Fruit fly (Drosophila melanogaster) whole organism, embryonic: ENCODE data around the gene Ldh.

Experiments
- Ada2b ChIP-seq: fragments of 200-800 bp; sonication (Bioruptor generic); IDR thresholded peaks from 2 replicates; pipeline ENCODE4 v1.3.6; 2022; ENCODE audit warnings: missing biosample characterization, missing genetic modification characterization
- Atf6 ChIP-seq: fragments of 200-800 bp; sonication (Bioruptor generic); IDR thresholded peaks from 2 replicates; pipeline ENCODE4 v1.3.6; 2022; ENCODE audit warnings: missing biosample characterization, missing genetic modification characterization
- B-H2 ChIP-seq: fragments of 200-800 bp; sonication (Bioruptor generic); optimal IDR thresholded peaks from 2 replicates; lab custom pipeline; 2018; ENCODE audit warnings: missing biosample characterization, mild to moderate bottlenecking, missing genetic modification characterization
- BtbVII ChIP-seq: fragments of 200-800 bp; sonication (Bioruptor generic); optimal IDR thresholded peaks from 3 replicates; lab custom pipeline; 2017; ENCODE audit warnings: missing biosample characterization, mild to moderate bottlenecking, missing genetic modification characterization
- CG12236 ChIP-seq: fragments of 200-800 bp; sonication (Bioruptor generic); optimal IDR thresholded peaks from 2 replicates; lab custom pipeline; 2016; ENCODE audit warnings: missing biosample characterization, missing genetic modification characterization
- CG13775 ChIP-seq: fragments of 200-800 bp; sonication (Bioruptor generic); optimal IDR thresholded peaks from 3 replicates; lab custom pipeline; 2017; ENCODE audit warnings: missing biosample characterization, mild to moderate bottlenecking, missing genetic modification characterization
- CG15514 ChIP-seq: fragments of 200-800 bp; sonication (Bioruptor generic); optimal IDR thresholded peaks from 3 replicates; lab custom pipeline; 2017; ENCODE audit warnings: missing biosample characterization, missing genetic modification characterization, mild to moderate bottlenecking, moderate library complexity, missing genetic modification reagents
- CG15601 ChIP-seq: fragments of 200-800 bp; sonication (Bioruptor generic); optimal IDR thresholded peaks from 3 replicates; lab custom pipeline; 2019; ENCODE audit warnings: missing biosample characterization, mild to moderate bottlenecking, missing genetic modification characterization, moderate library complexity
- CG18476 ChIP-seq: fragments of 200-800 bp; sonication (Bioruptor generic); optimal IDR thresholded peaks from 2 replicates; lab custom pipeline; 2016; ENCODE audit warnings: missing biosample characterization, mild to moderate bottlenecking, missing genetic modification characterization
- CG4404 ChIP-seq: fragments of 200-800 bp; sonication (Bioruptor generic); IDR thresholded peaks from 2 replicates; pipeline ENCODE4 v1.3.6; 2022; ENCODE audit warnings: missing biosample characterization, missing genetic modification characterization
- CG5953 ChIP-seq: fragments of 200-800 bp; sonication (Bioruptor generic); IDR thresholded peaks from 2 replicates; pipeline ENCODE4 v1.3.6; 2022; ENCODE audit warnings: missing biosample characterization, missing genetic modification characterization
- CG6765 ChIP-seq: fragments of 200-800 bp; sonication (Bioruptor generic); optimal IDR thresholded peaks from 3 replicates; lab custom pipeline; 2017; ENCODE audit warnings: missing biosample characterization, mild to moderate bottlenecking, missing genetic modification characterization
- CG7271 ChIP-seq: fragments of 200-800 bp; sonication (Bioruptor generic); optimal IDR thresholded peaks from 2 replicates; lab custom pipeline; 2018; ENCODE audit warnings: missing biosample characterization, mild to moderate bottlenecking, missing genetic modification characterization, moderate library complexity
- CG7357 ChIP-seq: fragments of 200-800 bp; sonication (Bioruptor generic); IDR thresholded peaks from 3 replicates; pipeline ENCODE4 v1.3.6; 2022; ENCODE audit warnings: missing biosample characterization, missing genetic modification characterization
- CG8089 ChIP-seq: fragments of 200-800 bp; sonication (Bioruptor generic); optimal IDR thresholded peaks from 3 replicates; lab custom pipeline; 2016; ENCODE audit warnings: missing biosample characterization, missing genetic modification characterization
- CG8388 ChIP-seq: fragments of 200-800 bp; sonication (Bioruptor generic); optimal IDR thresholded peaks from 2 replicates; lab custom pipeline; 2019; ENCODE audit warnings: missing biosample characterization, mild to moderate bottlenecking, missing genetic modification characterization, moderate library complexity
- Dll ChIP-seq: fragments of 200-800 bp; sonication (Bioruptor generic); IDR thresholded peaks from 4 replicates; pipeline ENCODE4 v1.3.6; 2022; ENCODE audit warnings: missing biosample characterization, missing genetic modification characterization; ENCODE audit not compliant: partially characterized antibody
- Dp ChIP-seq: fragments of 200-800 bp; sonication (Bioruptor generic); optimal IDR thresholded peaks from 2 replicates; lab custom pipeline; 2018; ENCODE audit warnings: missing biosample characterization, mild to moderate bottlenecking, missing genetic modification characterization, moderate library complexity
- Fer1 ChIP-seq: fragments of 200-800 bp; sonication (Bioruptor generic); optimal IDR thresholded peaks from 2 replicates; lab custom pipeline; 2017; ENCODE audit warnings: missing biosample characterization, mild to moderate bottlenecking, missing genetic modification characterization
- HHEX ChIP-seq: fragments of 200-800 bp; sonication (Bioruptor generic); optimal IDR thresholded peaks from 3 replicates; lab custom pipeline; 2017; ENCODE audit warnings: missing biosample characterization, mild to moderate bottlenecking, missing genetic modification characterization, missing genetic modification reagents
- HmgZ ChIP-seq: fragments of 200-800 bp; sonication (Bioruptor generic); optimal IDR thresholded peaks from 2 replicates; lab custom pipeline; 2018; ENCODE audit warnings: missing biosample characterization, mild to moderate bottlenecking, missing genetic modification characterization
- Hr3 ChIP-seq: fragments of 200-800 bp; sonication (Bioruptor generic); optimal IDR thresholded peaks from 3 replicates; lab custom pipeline; 2016; ENCODE audit warnings: missing biosample characterization, missing genetic modification characterization
- NfI ChIP-seq: fragments of 200-800 bp; sonication (Bioruptor generic); optimal IDR thresholded peaks from 3 replicates; lab custom pipeline; 2018; ENCODE audit warnings: missing biosample characterization, mild to moderate bottlenecking, missing genetic modification characterization, moderate library complexity
- Oli ChIP-seq: fragments of 200-800 bp; sonication (Bioruptor generic); optimal IDR thresholded peaks from 2 replicates; lab custom pipeline; 2018; ENCODE audit warnings: missing biosample characterization, mild to moderate bottlenecking, missing genetic modification characterization, moderate library complexity
- Pdp1 ChIP-seq, 2 experiments: fragments of 200-800 bp; sonication (Bioruptor generic); optimal IDR thresholded peaks; 3 replicates each; lab custom pipeline; 2016; ENCODE audit warnings: missing biosample characterization in 2 of 2, missing genetic modification characterization in 2 of 2, mild to moderate bottlenecking in 1 of 2, moderate library complexity in 1 of 2
- Rx ChIP-seq: fragments of 200-800 bp; sonication (Bioruptor generic); IDR thresholded peaks from 2 replicates; pipeline ENCODE4 v1.3.6; 2022; ENCODE audit warnings: missing biosample characterization, missing genetic modification characterization
- Six4 ChIP-seq: fragments of 200-800 bp; sonication (Bioruptor generic); optimal IDR thresholded peaks from 2 replicates; lab custom pipeline; 2016; ENCODE audit warnings: missing biosample characterization, missing genetic modification characterization
- Ssrp ChIP-seq: fragments of 200-800 bp; sonication (Bioruptor generic); optimal IDR thresholded peaks from 2 replicates; lab custom pipeline; 2018; ENCODE audit warnings: missing biosample characterization, mild to moderate bottlenecking, missing genetic modification characterization, moderate library complexity
- amos ChIP-seq: fragments of 200-800 bp; sonication (Bioruptor generic); IDR thresholded peaks from 2 replicates; pipeline ENCODE4 v1.3.6; 2022; ENCODE audit warnings: missing biosample characterization, missing genetic modification characterization; ENCODE audit not compliant: partially characterized antibody
- bcd ChIP-seq: fragments of 200-800 bp; sonication (Bioruptor generic); optimal IDR thresholded peaks from 2 replicates; lab custom pipeline; 2017; ENCODE audit warnings: missing biosample characterization, mild to moderate bottlenecking, missing genetic modification characterization
- cad ChIP-seq: fragments of >200 bp; optimal IDR thresholded peaks from 2 replicates; lab custom pipeline; 2017; ENCODE audit warnings: missing biosample characterization, missing genetic modification characterization
- cato ChIP-seq: fragments of 200-800 bp; sonication (Bioruptor generic); optimal IDR thresholded peaks from 2 replicates; lab custom pipeline; 2016; ENCODE audit warnings: missing biosample characterization, missing genetic modification characterization, borderline replicate concordance
- chn ChIP-seq: fragments of 200-800 bp; sonication (Bioruptor generic); optimal IDR thresholded peaks from 2 replicates; lab custom pipeline; 2016; ENCODE audit warnings: missing biosample characterization, missing genetic modification characterization
- eve ChIP-seq, 2 experiments: fragments of >200 bp; optimal IDR thresholded peaks; 2 replicates each; lab custom pipeline; 2017; ENCODE audit warnings: missing biosample characterization in 2 of 2, missing genetic modification characterization in 2 of 2
- ewg ChIP-seq: fragments of 200-800 bp; sonication (Bioruptor generic); optimal IDR thresholded peaks from 3 replicates; lab custom pipeline; 2017; ENCODE audit warnings: mild to moderate bottlenecking, missing biosample characterization, missing genetic modification reagents, missing genetic modification characterization
- fru ChIP-seq: fragments of >200 bp; optimal IDR thresholded peaks from 2 replicates; lab custom pipeline; 2017
- gt ChIP-seq: fragments of 200-800 bp; sonication (Bioruptor generic); IDR thresholded peaks from 2 replicates; pipeline ENCODE4 v1.3.6; 2022; ENCODE audit warnings: missing biosample characterization, missing genetic modification characterization
- kay ChIP-seq: fragments of 200-800 bp; sonication (Bioruptor generic); optimal IDR thresholded peaks from 2 replicates; lab custom pipeline; 2016; ENCODE audit warnings: missing biosample characterization, missing genetic modification characterization
- klu ChIP-seq: fragments of 200-800 bp; sonication (Bioruptor generic); IDR thresholded peaks from 2 replicates; pipeline ENCODE4 v1.3.6; 2022; ENCODE audit warnings: missing biosample characterization, missing genetic modification characterization
- lbe ChIP-seq: fragments of 200-800 bp; sonication (Bioruptor generic); optimal IDR thresholded peaks from 2 replicates; lab custom pipeline; 2016; ENCODE audit warnings: missing biosample characterization, mild to moderate bottlenecking, missing genetic modification characterization
- mld ChIP-seq: fragments of 200-800 bp; sonication (Bioruptor generic); IDR thresholded peaks from 3 replicates; pipeline ENCODE4 v1.3.6; 2022; ENCODE audit warnings: missing biosample characterization, missing genetic modification characterization; ENCODE audit not compliant: partially characterized antibody
- nerfin-1 ChIP-seq: fragments of 200-800 bp; sonication (Bioruptor generic); optimal IDR thresholded peaks from 3 replicates; lab custom pipeline; 2019; ENCODE audit warnings: missing biosample characterization, mild to moderate bottlenecking, missing genetic modification characterization, moderate library complexity
- psq ChIP-seq: fragments of 200-800 bp; sonication (Bioruptor generic); optimal IDR thresholded peaks from 2 replicates; lab custom pipeline; 2017; ENCODE audit warnings: missing biosample characterization, missing genetic modification characterization
- ranshi ChIP-seq: fragments of 200-800 bp; sonication (Bioruptor generic); IDR thresholded peaks from 2 replicates; pipeline ENCODE4 v1.3.6; 2022; ENCODE audit warnings: missing biosample characterization, missing genetic modification characterization
- seq ChIP-seq: fragments of 200-800 bp; sonication (Bioruptor generic); IDR thresholded peaks from 2 replicates; pipeline ENCODE4 v1.3.6; 2022; ENCODE audit warnings: missing biosample characterization, missing genetic modification characterization
- slou ChIP-seq: fragments of 200-800 bp; sonication (Bioruptor generic); optimal IDR thresholded peaks from 3 replicates; lab custom pipeline; 2016; ENCODE audit warnings: missing biosample characterization, missing genetic modification characterization
- sob ChIP-seq: fragments of 200-800 bp; sonication (Bioruptor generic); IDR thresholded peaks from 2 replicates; pipeline ENCODE4 v1.3.6; 2022; ENCODE audit warnings: missing biosample characterization, missing genetic modification characterization
- trem ChIP-seq: fragments of 200-800 bp; optimal IDR thresholded peaks from 3 replicates; lab custom pipeline; 2019; ENCODE audit warnings: missing biosample characterization, mild to moderate bottlenecking, missing genetic modification characterization, moderate library complexity
- unpg ChIP-seq: fragments of 200-800 bp; sonication (Bioruptor generic); optimal IDR thresholded peaks from 3 replicates; lab custom pipeline; 2018; ENCODE audit warnings: missing biosample characterization, mild to moderate bottlenecking, missing genetic modification characterization, moderate library complexity
- yki ChIP-seq: fragments of >200 bp; optimal IDR thresholded peaks from 3 replicates; lab custom pipeline; 2018
- z ChIP-seq: fragments of 200-800 bp; sonication (Bioruptor generic); IDR thresholded peaks from 3 replicates; pipeline ENCODE4 v1.3.6; 2022; ENCODE audit warnings: missing biosample characterization, missing genetic modification characterization
- zfh2 ChIP-seq: fragments of 200-800 bp; sonication (Bioruptor generic); optimal IDR thresholded peaks from 2 replicates; lab custom pipeline; 2016; ENCODE audit warnings: missing biosample characterization, missing genetic modification characterization

The Ldh gene

dm6 chr3L:6217212-6217611 lies 45.3 kb downstream of the Ldh start (continued):
- no peak for TF ChIP-seq fru (lab: Kevin White, UChicago)
- no peak for TF ChIP-seq Rx
- TF ChIP-seq Six4 (GFP tag; lab: Kevin White, UChicago) = peak; percentile 52
- TF ChIP-seq HHEX (GFP tag; lab: Kevin White, UChicago) = no peak
- TF ChIP-seq CG12236 (GFP tag; lab: Kevin White, UChicago) = peak; percentile 28
- peak; percentile 88 for TF ChIP-seq unpg (GFP tag; lab: Kevin White, UChicago)
- peak; percentile 56 for TF ChIP-seq Hr3
- no peak for TF ChIP-seq zfh2 (GFP tag; lab: Kevin White, UChicago)
- TF ChIP-seq sob (GFP tag; lab: Robert Waterston, UW) = no peak
- TF ChIP-seq gt (GFP tag; lab: Robert Waterston, UW) = no peak
- TF ChIP-seq slou (GFP tag; lab: Kevin White, UChicago) = no peak
- TF ChIP-seq mld (GFP tag; lab: Robert Waterston, UW) = no peak
- TF ChIP-seq CG15601 (tag; lab: Kevin White, UChicago) = peak; percentile 84
- TF ChIP-seq eve (GFP tag; optimal IDR thresholded peaks at IDR 0.05; lab: Kevin White, UChicago) = no peak
- no peak for TF ChIP-seq Dll (GFP tag; lab: Robert Waterston, UW)
- no peak for TF ChIP-seq lbe (GFP tag; lab: Kevin White, UChicago)
- TF ChIP-seq CG8388 (GFP tag; lab: Kevin White, UChicago) = peak; percentile 88
- no peak for TF ChIP-seq psq (GFP tag; lab: Kevin White, UChicago)
- TF ChIP-seq cato (GFP tag; lab: Kevin White, UChicago) = peak; percentile 15
- TF ChIP-seq kay = no peak
- peak; percentile 39 for TF ChIP-seq nerfin-1 (tag; lab: Kevin White, UChicago)
- no peak for TF ChIP-seq z (GFP tag; lab: Robert Waterston, UW)
- TF ChIP-seq Fer1 (GFP tag; lab: Kevin White, UChicago) = no peak
- TF ChIP-seq Atf6 (GFP tag; lab: Robert Waterston, UW) = no peak; the same call in 1 of the 2 replicates
- TF ChIP-seq CG15514 (GFP tag; lab: Kevin White, UChicago) = no peak
- TF ChIP-seq cad = no peak
- peak; percentile 22 for TF ChIP-seq HmgZ (tag; lab: Kevin White, UChicago)
- TF ChIP-seq ranshi (GFP tag; lab: Robert Waterston, UW) = peak; percentile 50; the same call in 1 of the 2 replicates
- no peak for TF ChIP-seq NfI (GFP tag; lab: Kevin White, UChicago)
- peak; percentile 22 to 75 for TF ChIP-seq Pdp1 (GFP tag; optimal IDR thresholded peaks at IDR 0.05; lab: Kevin White, UChicago)
- no peak for TF ChIP-seq CG8089 (GFP tag; lab: Kevin White, UChicago)
- TF ChIP-seq Ada2b (GFP tag; lab: Robert Waterston, UW) = peak; percentile 39; the same call in 1 of the 2 replicates
- no peak for TF ChIP-seq klu (GFP tag; lab: Robert Waterston, UW)
- TF ChIP-seq CG7357 = peak; percentile 36; the same call in 1 of the 3 replicates
- TF ChIP-seq chn (GFP tag; lab: Kevin White, UChicago) = peak; percentile 45
- peak; percentile 50 for TF ChIP-seq ewg (GFP tag; lab: Kevin White, UChicago)
- peak; percentile 51 for TF ChIP-seq CG7271 (tag; lab: Kevin White, UChicago)
- peak; percentile 37; the same call in 1 of the 2 replicates for TF ChIP-seq CG5953
- TF ChIP-seq CG4404 (GFP tag; lab: Robert Waterston, UW) = peak; percentile 53
- TF ChIP-seq Ssrp (tag; lab: Kevin White, UChicago) = peak; percentile 83
- TF ChIP-seq CG13775 (GFP tag; lab: Kevin White, UChicago) = peak; percentile 58
- peak; percentile 77 for TF ChIP-seq Oli
- TF ChIP-seq trem (tag; lab: Kevin White, UChicago) = peak; percentile 86
- no peak for TF ChIP-seq CG6765 (GFP tag; lab: Kevin White, UChicago)
- TF ChIP-seq CG18476 (GFP tag; lab: Kevin White, UChicago) = peak; percentile 13
- no peak for TF ChIP-seq BtbVII
- peak; percentile 36 for TF ChIP-seq bcd (GFP tag; lab: Kevin White, UChicago)
- no peak for TF ChIP-seq B-H2
- no peak for TF ChIP-seq yki (lab: Kevin White, UChicago)
- peak; percentile 31; the same call in 1 of the 2 replicates for TF ChIP-seq seq (GFP tag; lab: Robert Waterston, UW)
- TF ChIP-seq Dp (GFP tag; lab: Kevin White, UChicago) = no peak
- no peak for TF ChIP-seq amos (GFP tag; lab: Robert Waterston, UW)
